Worm (Caenorhabditis elegans): ENCODE results near the gene mrpl-50.

The mrpl-50 gene

DNA sequence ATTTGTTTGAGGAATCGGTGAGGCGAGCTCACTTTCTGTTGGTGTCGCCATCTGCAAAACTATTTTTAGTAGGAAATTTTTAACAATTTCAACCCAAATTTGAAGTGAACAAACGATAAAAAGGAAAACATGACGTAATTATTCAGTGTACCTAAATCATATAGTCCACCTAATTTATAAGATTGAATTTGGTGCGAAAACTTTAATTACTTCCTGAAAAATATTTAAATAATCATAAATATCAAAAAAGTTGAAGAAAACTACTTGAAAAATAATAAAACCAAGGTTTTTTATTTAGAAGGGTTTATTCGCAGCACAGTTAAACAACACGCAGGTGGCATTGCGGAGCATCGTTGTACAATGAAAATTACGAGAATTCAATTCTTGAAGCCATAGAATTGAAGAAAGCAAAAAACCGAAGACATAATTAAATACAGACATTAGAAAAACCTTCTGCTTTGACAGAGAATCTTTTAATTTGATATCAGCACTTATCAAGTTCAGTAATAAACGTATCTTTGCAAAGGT, 43.9 kb downstream of the mrpl-50 start, which contains the start of gene tomm-40:
Gene tomm-40, minus strand, starts transcription at position 51 of the 528 bp plus-strand sequence.
- TF ChIP-seq T23F11.4 (GFP tag; optimal IDR thresholded peaks at IDR 0.05) (no peak), npax-4 (tag; optimal IDR thresholded peaks at IDR 0.05) (no peak), elt-2 (tag; optimal IDR thresholded peaks at IDR 0.05) (peak; percentile 5), sox-2 (GFP tag; IDR thresholded peaks at IDR 0.05) (no peak), hlh-30 (tag; optimal IDR thresholded peaks at IDR 0.05; ENCODE audit: insufficient read depth) (no peak), ceh-24 (tag; optimal IDR thresholded peaks at IDR 0.05) (no peak)

Measured in whole organism, late embryonic.